Worm (Caenorhabditis elegans) whole organism, L2 larva: ENCODE measurements around the gene ZK757.10.

ENCODE experiments used
- Y55F3AM.14 ChIP-seq: fragments of 200-800 bp; sonication (Bioruptor generic); optimal IDR thresholded peaks from 2 replicates; lab custom pipeline; 2018; ENCODE audit warnings: mild to moderate bottlenecking, missing genetic modification characterization, missing compliant biosample characterization
- lsy-2 ChIP-seq, 2 experiments: fragments of 150-350 bp in 1 of 2; sonication (generic microtip) in 1 of 2; optimal IDR thresholded peaks; 2 replicates each; lab custom pipeline; 2014 to 2017; ENCODE audit warnings: missing biosample characterization in 2 of 2, missing genetic modification characterization in 2 of 2
- nhr-10 ChIP-seq: sonication (generic microtip); optimal IDR thresholded peaks from 2 replicates; lab custom pipeline; 2017; ENCODE audit warnings: missing biosample characterization, missing genetic modification characterization
- nhr-25 ChIP-seq: fragments of 150-350 bp; sonication (generic microtip); optimal IDR thresholded peaks from 3 replicates; lab custom pipeline; 2014; ENCODE audit warnings: missing biosample characterization, missing genetic modification characterization
- zag-1 ChIP-seq: fragments of 150-350 bp; optimal IDR thresholded peaks from 2 replicates; lab custom pipeline; 2014; ENCODE audit warnings: missing biosample characterization, missing genetic modification characterization

- TF ChIP-seq nhr-25 (tag; lab: Kevin White, UChicago) (no peak), lsy-2 (tag; optimal IDR thresholded peaks at IDR 0.05; lab: Kevin White, UChicago) (no peak), Y55F3AM.14 (GFP tag; lab: Kevin White, UChicago) (no peak), nhr-10 (no peak), zag-1 (tag; lab: Kevin White, UChicago) (no peak)
Observed at ce11 chrIII:9928777-9929176, 51.7 kb downstream of the ZK757.10 start, which contains the start of gene ttr-1.
